Worm (Caenorhabditis elegans): ENCODE results near the gene C50F4.8.

Gene C50F4.8

DNA sequence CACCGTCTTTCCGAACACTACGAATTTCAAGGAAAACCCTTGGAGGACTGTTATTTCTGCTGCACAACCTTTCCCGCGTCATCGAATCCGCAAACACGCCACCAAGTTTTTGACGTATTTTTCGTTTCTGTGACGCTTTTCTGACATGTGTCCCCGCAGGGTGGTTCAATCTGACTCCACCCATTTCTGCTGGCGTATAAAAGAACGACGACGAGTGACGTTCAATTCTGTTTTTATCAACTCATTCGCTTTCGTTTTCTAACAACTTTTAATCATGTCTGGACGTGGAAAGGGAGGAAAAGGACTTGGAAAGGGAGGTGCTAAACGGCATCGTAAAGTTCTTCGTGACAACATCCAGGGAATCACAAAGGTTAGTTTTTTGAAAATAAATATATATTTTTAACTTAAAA is 28.2 kb upstream of the C50F4.8 start, which contains the start of gene his-37 (continued):
- TF ChIP-seq lin-39 (tag; optimal IDR thresholded peaks at IDR 0.05) (peak; percentile 62), fkh-10 (GFP tag; optimal IDR thresholded peaks at IDR 0.05) (peak; percentile 98), madf-9 (GFP tag; conservative IDR thresholded peaks at IDR 0.05) (peak; percentile 98), hlh-11 (tag; optimal IDR thresholded peaks at IDR 0.05) (peak; percentile 99), ceh-20 (GFP tag; IDR thresholded peaks at IDR 0.05) (peak; percentile 99), T20F7.1 (GFP tag; optimal IDR thresholded peaks at IDR 0.05) (peak; percentile 96), lin-38 (GFP tag; IDR thresholded peaks at IDR 0.05) (peak; percentile 91), ama-1 (optimal IDR thresholded peaks at IDR 0.05) (peak; percentile 95), zag-1 (tag; optimal IDR thresholded peaks at IDR 0.05) (peak; percentile 83), nhr-25 (tag; optimal IDR thresholded peaks at IDR 0.05; ENCODE audit: borderline replicate concordance, insufficient read depth) (peak; percentile 98), php-3 (GFP tag; IDR thresholded peaks at IDR 0.05) (peak; percentile 94), mdl-1 (tag; optimal IDR thresholded peaks at IDR 0.05) (peak; percentile 74 to 97), Y5F2A.4 (GFP tag; optimal IDR thresholded peaks at IDR 0.05) (peak; percentile 84), dmd-6 (GFP tag; IDR thresholded peaks at IDR 0.05) (peak; percentile 99), D1046.2 (GFP tag; IDR thresholded peaks at IDR 0.05) (peak; percentile 91; the same call in 1 of the 2 replicates), zfp-3 (GFP tag; conservative IDR thresholded peaks at IDR 0.05) (peak; percentile 99), arid-1 (GFP tag; conservative IDR thresholded peaks at IDR 0.05) (peak; percentile 92), lir-3 (tag; optimal IDR thresholded peaks at IDR 0.05) (peak; percentile 88), duxl-1 (tag; optimal IDR thresholded peaks at IDR 0.05; ENCODE audit: poor library complexity) (peak; percentile 96), ctbp-1 (GFP tag; IDR thresholded peaks at IDR 0.05) (peak; percentile 98), Y105C5A.15 (GFP tag; IDR thresholded peaks at IDR 0.05) (peak; percentile 61; the same call in 1 of the 2 replicates), hlh-30 (tag; optimal IDR thresholded peaks at IDR 0.05; ENCODE audit: insufficient read depth) (peak; percentile 92), hif-1 (tag; optimal IDR thresholded peaks at IDR 0.05) (peak; percentile 82 to 93), snpc-1.2 (GFP tag; IDR thresholded peaks at IDR 0.05) (no peak), jun-1 (tag; optimal IDR thresholded peaks at IDR 0.05) (peak; percentile 97), egl-43 (GFP tag; IDR thresholded peaks at IDR 0.05) (peak; percentile 95), sdz-12 (GFP tag; optimal IDR thresholded peaks at IDR 0.05) (no peak), lin-1 (GFP tag; IDR thresholded peaks at IDR 0.05) (peak; percentile 94), daf-12 (tag; optimal IDR thresholded peaks at IDR 0.05) (no peak), dve-1 (tag; optimal IDR thresholded peaks at IDR 0.05; ENCODE audit: insufficient read depth) (peak; percentile 100), F10B5.3 (tag; optimal IDR thresholded peaks at IDR 0.05) (peak; percentile 91), F44E2.7 (GFP tag; IDR thresholded peaks at IDR 0.05) (no peak), mdt-29 (GFP tag; IDR thresholded peaks at IDR 0.05) (peak; percentile 94), pqm-1 (tag; optimal IDR thresholded peaks at IDR 0.05) (peak; percentile 91), tra-1 (GFP tag; IDR thresholded peaks at IDR 0.05) (peak; percentile 98), daf-16 (GFP tag; optimal IDR thresholded peaks at IDR 0.05) (peak; percentile 71 to 96), daf-16 (tag; optimal IDR thresholded peaks at IDR 0.05) (peak; percentile 84), mxl-2 (GFP tag; conservative IDR thresholded peaks at IDR 0.05) (peak; percentile 85; the same call in 1 of the 2 replicates), ceh-32 (tag; optimal IDR thresholded peaks at IDR 0.05; ENCODE audit: poor library complexity) (peak; percentile 82), aly-2 (tag; optimal IDR thresholded peaks at IDR 0.05) (no peak), skn-1 (tag; optimal IDR thresholded peaks at IDR 0.05) (peak; percentile 78), zip-2 (tag; optimal IDR thresholded peaks at IDR 0.05) (peak; percentile 92), dpl-1 (GFP tag; optimal IDR thresholded peaks at IDR 0.05) (peak; percentile 95), F37D6.2 (tag; optimal IDR thresholded peaks at IDR 0.05) (peak; percentile 97), egl-27 (tag; optimal IDR thresholded peaks at IDR 0.05) (peak; percentile 27), ceh-44 (GFP tag; IDR thresholded peaks at IDR 0.05) (no peak), nhr-111 (GFP tag; optimal IDR thresholded peaks at IDR 0.05) (no peak), T26A8.4 (GFP tag; IDR thresholded peaks at IDR 0.05) (peak; percentile 98), tag-97 (GFP tag; IDR thresholded peaks at IDR 0.05) (no peak), ces-1 (GFP tag; optimal IDR thresholded peaks at IDR 0.05) (peak; percentile 89)

All from whole organism, L4 larva.